ENCODE assay signal across 4 fruit fly cellular contexts in genomic region chr3R:8277494-8278293, dm6.
TF ChIP-seq lines count a peak whose summit lies in the region.

Gene ato, plus strand, starts transcription at chr3R:8278052.

- no peak for TF ChIP-seq CTCF in whole organism, embryonic (GFP tag; optimal IDR thresholded peaks at IDR 0.05; lab: Kevin White, UChicago)

TF ChIP-seq in whole organism, embryonic, 481 proteins besides CTCF, POLR2A, EP300 and RAD21:
- peak; percentile 53 for TF ChIP-seq sens (GFP tag; lab: Kevin White, UChicago)
- TF ChIP-seq Nf-YC (tag; optimal IDR thresholded peaks at IDR 0.05; lab: Kevin White, UChicago): peak; percentile 94
- peak; percentile 90 for TF ChIP-seq Deaf1 (tag; optimal IDR thresholded peaks at IDR 0.05; lab: Kevin White, UChicago)
- peak; percentile 94 for TF ChIP-seq CG15479 (GFP tag; optimal IDR thresholded peaks at IDR 0.05; lab: Kevin White, UChicago)
- TF ChIP-seq Xrp1 (GFP tag; IDR thresholded peaks at IDR 0.05; lab: Robert Waterston, UW): no peak
- no peak for TF ChIP-seq repo (GFP tag; optimal IDR thresholded peaks at IDR 0.05; lab: Kevin White, UChicago)
- peak; percentile 95 for TF ChIP-seq HLHmδ (GFP tag; optimal IDR thresholded peaks at IDR 0.05; lab: Kevin White, UChicago)
- peak; percentile 80 for TF ChIP-seq crol (GFP tag; IDR thresholded peaks at IDR 0.05; lab: Robert Waterston, UW)
- TF ChIP-seq tll (GFP tag; optimal IDR thresholded peaks at IDR 0.05; lab: Kevin White, UChicago): peak in 1 of 2 experiments; percentile 56
- no peak for TF ChIP-seq tgo (GFP tag; IDR thresholded peaks at IDR 0.05; lab: Robert Waterston, UW)
- TF ChIP-seq Jarid2 (GFP tag; optimal IDR thresholded peaks at IDR 0.05; lab: Kevin White, UChicago): peak; percentile 57
- peak; percentile 15 for TF ChIP-seq Ets65A (GFP tag; lab: Kevin White, UChicago)
- peak; percentile 41 for TF ChIP-seq Neu2 (GFP tag; optimal IDR thresholded peaks at IDR 0.05; lab: Kevin White, UChicago; ENCODE audit: borderline replicate concordance)
- no peak for TF ChIP-seq lab (GFP tag; optimal IDR thresholded peaks at IDR 0.05; lab: Kevin White, UChicago)
- TF ChIP-seq MTF-1 (GFP tag; optimal IDR thresholded peaks at IDR 0.05; lab: Kevin White, UChicago; ENCODE audit: borderline replicate concordance): no peak
- no peak for TF ChIP-seq CG8944 (GFP tag; optimal IDR thresholded peaks at IDR 0.05; lab: Kevin White, UChicago)
- peak; percentile 94 for TF ChIP-seq Nf-YB (GFP tag; optimal IDR thresholded peaks at IDR 0.05; lab: Kevin White, UChicago)
- no peak for TF ChIP-seq H2.0 (GFP tag; IDR thresholded peaks at IDR 0.05; lab: Robert Waterston, UW)

TF ChIP-seq in whole organism, prepupa, 60 proteins besides CTCF, POLR2A, EP300 and RAD21:
- TF ChIP-seq ss (GFP tag; optimal IDR thresholded peaks at IDR 0.05; lab: Kevin White, UChicago): peak in 1 of 2 experiments; percentile 5
- TF ChIP-seq dsx (GFP tag; optimal IDR thresholded peaks at IDR 0.05; lab: Kevin White, UChicago; ENCODE audit: poor library complexity, severe bottlenecking): no peak
- no peak for TF ChIP-seq fd59A (GFP tag; optimal IDR thresholded peaks at IDR 0.05; lab: Kevin White, UChicago)
- TF ChIP-seq CG6854 (GFP tag; optimal IDR thresholded peaks at IDR 0.05; lab: Kevin White, UChicago): no peak
- 0 out of 3 replicates have a peak, but pooled peaks have one; percentile 18 for TF ChIP-seq CG6163 (GFP tag; IDR thresholded peaks at IDR 0.05; lab: Robert Waterston, UW)
- TF ChIP-seq eg (GFP tag; IDR thresholded peaks at IDR 0.05; lab: Robert Waterston, UW): no peak
- no peak for TF ChIP-seq Eip78C (GFP tag; lab: Kevin White, UChicago)

TF ChIP-seq in whole organism, pupa, 21 proteins besides CTCF, POLR2A, EP300 and RAD21:
- peak; percentile 18 for TF ChIP-seq CG13204 (GFP tag; optimal IDR thresholded peaks at IDR 0.05; lab: Kevin White, UChicago)
- no peak for TF ChIP-seq D1 (tag; optimal IDR thresholded peaks at IDR 0.05; lab: Kevin White, UChicago)
TF ChIP-seq in whole organism, pupa: peak in this region for 1.

TF ChIP-seq in whole organism, wandering third instar larva, 38 proteins besides CTCF, POLR2A, EP300 and RAD21:
- TF ChIP-seq ey (GFP tag; optimal IDR thresholded peaks at IDR 0.05; lab: Kevin White, UChicago): no peak
- TF ChIP-seq jim (GFP tag; optimal IDR thresholded peaks at IDR 0.05; lab: Kevin White, UChicago): no peak
- no peak for TF ChIP-seq CrebA (GFP tag; optimal IDR thresholded peaks at IDR 0.05; lab: Kevin White, UChicago; ENCODE audit: borderline replicate concordance)
- TF ChIP-seq Vsx2 (GFP tag; optimal IDR thresholded peaks at IDR 0.05; lab: Kevin White, UChicago; ENCODE audit: partially characterized antibody): peak; percentile 60
- no peak for TF ChIP-seq foxo (GFP tag; optimal IDR thresholded peaks at IDR 0.05; lab: Kevin White, UChicago)
- TF ChIP-seq sv (GFP tag; optimal IDR thresholded peaks at IDR 0.05; lab: Kevin White, UChicago): no peak
- TF ChIP-seq psq (GFP tag; optimal IDR thresholded peaks at IDR 0.05; lab: Kevin White, UChicago): no peak
TF ChIP-seq in whole organism, wandering third instar larva: peak in this region for 1.
